Worm (Caenorhabditis elegans) whole organism, L3 larva: ENCODE results near the gene AH9.6.

Experiments
- R02D3.7 ChIP-seq: fragments of 150-350 bp; optimal IDR thresholded peaks from 2 replicates; lab custom pipeline; 2014; ENCODE audit warnings: missing biosample characterization, missing genetic modification characterization
- aly-2 ChIP-seq: fragments of 150-350 bp; optimal IDR thresholded peaks from 2 replicates; lab custom pipeline; 2014; ENCODE audit warnings: missing biosample characterization, missing genetic modification characterization
- ceh-16 ChIP-seq: sonication (generic microtip); optimal IDR thresholded peaks from 2 replicates; lab custom pipeline; 2017; ENCODE audit warnings: missing biosample characterization, missing genetic modification characterization
- ceh-28 ChIP-seq: fragments of 150-350 bp; optimal IDR thresholded peaks from 2 replicates; lab custom pipeline; 2014; ENCODE audit warnings: missing biosample characterization, missing genetic modification reagents, missing genetic modification characterization
- ceh-82 ChIP-seq: fragments of 150-350 bp; optimal IDR thresholded peaks from 2 replicates; lab custom pipeline; 2014; ENCODE audit warnings: missing biosample characterization, missing genetic modification characterization
- ceh-9 ChIP-seq: sonication (generic microtip); optimal IDR thresholded peaks from 2 replicates; lab custom pipeline; 2018; ENCODE audit warnings: missing biosample characterization, missing genetic modification characterization
- daf-12 ChIP-seq: fragments of 150-350 bp; optimal IDR thresholded peaks from 2 replicates; lab custom pipeline; 2014; ENCODE audit warnings: missing biosample characterization, missing genetic modification reagents, missing genetic modification characterization
- egl-27 ChIP-seq: sonication (generic microtip); optimal IDR thresholded peaks from 4 replicates; lab custom pipeline; 2017; ENCODE audit warnings: missing biosample characterization, missing genetic modification reagents, missing genetic modification characterization
- egl-5 ChIP-seq: fragments of 150-350 bp; optimal IDR thresholded peaks from 2 replicates; lab custom pipeline; 2017; ENCODE audit warnings: missing biosample characterization, missing genetic modification reagents, missing genetic modification characterization, inconsistent platforms
- elt-2 ChIP-seq: sonication (generic microtip); optimal IDR thresholded peaks from 2 replicates; lab custom pipeline; 2016; ENCODE audit warnings: missing genetic modification reagents, mild to moderate bottlenecking, missing genetic modification characterization, missing compliant biosample characterization
- elt-3 ChIP-seq, 3 experiments: fragments of 150-350 bp in 1 of 3; sonication (generic microtip) in 2 of 3; optimal IDR thresholded peaks; 2 replicates in 2 of 3; 4 replicates in 1 of 3; lab custom pipeline; 2014 to 2017; ENCODE audit warnings: missing biosample characterization in 3 of 3, missing genetic modification characterization in 3 of 3
- fkh-10 ChIP-seq: sonication (generic microtip); optimal IDR thresholded peaks from 2 replicates; lab custom pipeline; 2017; ENCODE audit warnings: missing biosample characterization, missing genetic modification reagents, missing genetic modification characterization
- fkh-2 ChIP-seq: fragments of 150-350 bp; optimal IDR thresholded peaks from 2 replicates; lab custom pipeline; 2014; ENCODE audit warnings: missing biosample characterization, missing genetic modification reagents, missing genetic modification characterization
- fos-1 ChIP-seq: fragments of 150-350 bp; optimal IDR thresholded peaks from 2 replicates; lab custom pipeline; 2014; ENCODE audit warnings: missing biosample characterization, missing genetic modification characterization
- hmg-11 ChIP-seq: sonication (generic microtip); optimal IDR thresholded peaks from 2 replicates; lab custom pipeline; 2016; ENCODE audit warnings: missing genetic modification characterization, missing compliant biosample characterization
- lin-15B ChIP-seq: fragments of 150-350 bp; optimal IDR thresholded peaks from 2 replicates; lab custom pipeline; 2014; ENCODE audit warnings: missing biosample characterization, missing genetic modification characterization
- lsy-12 ChIP-seq: sonication (generic microtip); optimal IDR thresholded peaks from 2 replicates; lab custom pipeline; 2016; ENCODE audit warnings: mild to moderate bottlenecking, missing genetic modification characterization, missing compliant biosample characterization
- mdl-1 ChIP-seq: fragments of 150-350 bp; optimal IDR thresholded peaks from 2 replicates; lab custom pipeline; 2014; ENCODE audit warnings: missing biosample characterization, missing genetic modification characterization
- nfya-1 ChIP-seq: sonication (generic microtip); optimal IDR thresholded peaks from 2 replicates; lab custom pipeline; 2017; ENCODE audit warnings: missing genetic modification characterization, mild to moderate bottlenecking, missing compliant biosample characterization, antibody characterized with exemption, moderate library complexity; ENCODE audit not compliant: insufficient read depth
- nhr-11 ChIP-seq: fragments of 150-350 bp; optimal IDR thresholded peaks from 2 replicates; lab custom pipeline; 2014; ENCODE audit warnings: missing biosample characterization, missing genetic modification characterization
- nhr-12 ChIP-seq: fragments of 150-350 bp; optimal IDR thresholded peaks from 2 replicates; lab custom pipeline; 2014; ENCODE audit warnings: missing biosample characterization, missing genetic modification characterization
- nhr-23 ChIP-seq: fragments of 150-350 bp; optimal IDR thresholded peaks from 2 replicates; lab custom pipeline; 2014; ENCODE audit warnings: missing biosample characterization, missing genetic modification reagents, missing genetic modification characterization
- nhr-237 ChIP-seq: fragments of 150-350 bp; optimal IDR thresholded peaks from 2 replicates; lab custom pipeline; 2014; ENCODE audit warnings: missing biosample characterization, missing genetic modification characterization
- nhr-25 ChIP-seq: sonication (generic microtip); optimal IDR thresholded peaks from 2 replicates; lab custom pipeline; 2017; ENCODE audit warnings: missing biosample characterization, missing genetic modification characterization
- nhr-28 ChIP-seq: fragments of 150-350 bp; optimal IDR thresholded peaks from 2 replicates; lab custom pipeline; 2014; ENCODE audit warnings: missing biosample characterization, missing genetic modification characterization
- nhr-43 ChIP-seq: sonication (generic microtip); optimal IDR thresholded peaks from 2 replicates; lab custom pipeline; 2016; ENCODE audit warnings: mild to moderate bottlenecking, missing genetic modification characterization, missing compliant biosample characterization; ENCODE audit not compliant: poor library complexity, severe bottlenecking
- pha-4 ChIP-seq: fragments of 150-350 bp; optimal IDR thresholded peaks from 2 replicates; lab custom pipeline; 2014; ENCODE audit warnings: missing biosample characterization, missing genetic modification reagents, missing genetic modification characterization
- pqm-1 ChIP-seq: fragments of 150-350 bp; optimal IDR thresholded peaks from 2 replicates; lab custom pipeline; 2017; ENCODE audit warnings: missing biosample characterization, missing genetic modification characterization, inconsistent platforms
- sea-2 ChIP-seq: fragments of 150-350 bp; sonication (generic microtip); optimal IDR thresholded peaks from 4 replicates; lab custom pipeline; 2014; ENCODE audit warnings: missing biosample characterization, missing genetic modification reagents, missing genetic modification characterization
- skn-1 ChIP-seq: fragments of 150-350 bp; optimal IDR thresholded peaks from 2 replicates; lab custom pipeline; 2014; ENCODE audit warnings: missing biosample characterization, missing genetic modification characterization
- snpc-4 ChIP-seq: fragments of 150-350 bp; optimal IDR thresholded peaks from 2 replicates; lab custom pipeline; 2014; ENCODE audit warnings: missing biosample characterization, missing genetic modification characterization
- tbx-2 ChIP-seq: sonication (generic microtip); optimal IDR thresholded peaks from 2 replicates; lab custom pipeline; 2016; ENCODE audit warnings: mild to moderate bottlenecking, missing genetic modification characterization, missing compliant biosample characterization
- unc-39 ChIP-seq: sonication (generic microtip); optimal IDR thresholded peaks from 4 replicates; lab custom pipeline; 2017; ENCODE audit warnings: missing biosample characterization, missing genetic modification characterization
- unc-62 ChIP-seq: fragments of 150-350 bp; sonication (generic microtip); optimal IDR thresholded peaks from 4 replicates; lab custom pipeline; 2014; ENCODE audit warnings: missing biosample characterization, missing genetic modification reagents, missing genetic modification characterization
- zag-1 ChIP-seq: fragments of 150-350 bp; optimal IDR thresholded peaks from 2 replicates; lab custom pipeline; 2014; ENCODE audit warnings: missing biosample characterization, missing genetic modification characterization
- ztf-4 ChIP-seq: fragments of 150-350 bp; optimal IDR thresholded peaks from 2 replicates; lab custom pipeline; 2014; ENCODE audit warnings: missing biosample characterization, missing genetic modification characterization

AH9.6 gene

DNA sequence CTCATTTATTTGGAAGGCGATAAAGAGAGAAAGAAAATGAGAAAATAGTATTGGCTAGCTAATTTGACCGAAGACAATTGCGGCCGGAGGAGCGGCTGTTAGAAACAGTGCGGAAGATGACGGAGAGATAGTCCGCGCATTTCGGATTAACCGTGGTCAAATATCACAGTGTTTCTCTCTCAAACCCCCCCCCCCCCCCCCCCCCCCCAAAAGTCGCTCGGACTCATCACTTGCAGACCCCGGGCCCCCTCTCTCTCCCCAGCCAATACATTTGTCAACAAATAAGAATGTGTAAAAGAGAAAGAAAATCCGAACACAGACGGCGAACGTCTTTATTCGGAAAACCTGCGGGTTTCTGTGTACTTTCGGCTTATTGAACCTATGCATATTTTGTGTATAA lies 33.9 kb upstream of the AH9.6 start:
- TF ChIP-seq nhr-28, result no peak
- TF ChIP-seq pqm-1, result no peak
- TF ChIP-seq nhr-43 (tag; lab: Kevin White, UChicago), result no peak
- TF ChIP-seq egl-27, result no peak
- TF ChIP-seq nhr-23 (tag; lab: Kevin White, UChicago), result no peak
- TF ChIP-seq hmg-11 (tag; lab: Kevin White, UChicago), result no peak
- no peak for TF ChIP-seq lsy-12 (tag; lab: Kevin White, UChicago)
- no peak for TF ChIP-seq nhr-11 (tag; lab: Kevin White, UChicago)
- TF ChIP-seq ceh-16 (tag; lab: Kevin White, UChicago), result no peak
- TF ChIP-seq ceh-82, result no peak
- TF ChIP-seq ceh-9 (tag; lab: Kevin White, UChicago), result no peak
- TF ChIP-seq fkh-10 (GFP tag; lab: Kevin White, UChicago), result no peak
- TF ChIP-seq, all 47 proteins: peak for 0

- TF ChIP-seq nhr-43 (tag; lab: Kevin White, UChicago), result no peak
Measured at ce11 chrX:2294198-2294800, 26.4 kb upstream of the AH9.6 start, which contains the start of gene T10H10.2. Gene T10H10.2, plus strand, starts transcription at chrX:2294750.

- no peak for TF ChIP-seq fos-1 (tag; lab: Kevin White, UChicago)
- no peak for TF ChIP-seq unc-39
- no peak for TF ChIP-seq ceh-28 (tag; lab: Kevin White, UChicago)
- no peak for TF ChIP-seq aly-2 (tag; lab: Kevin White, UChicago)
- peak; percentile 29 for TF ChIP-seq snpc-4 (tag; lab: Kevin White, UChicago)
- no peak for TF ChIP-seq daf-12 (tag; lab: Kevin White, UChicago)
- no peak for TF ChIP-seq nhr-12
- no peak for TF ChIP-seq ceh-9 (tag; lab: Kevin White, UChicago)
- no peak for TF ChIP-seq R02D3.7 (tag; lab: Kevin White, UChicago)
- TF ChIP-seq sea-2 (GFP tag; lab: Kevin White, UChicago), result no peak
- TF ChIP-seq zag-1 (tag; lab: Kevin White, UChicago), result no peak
- no peak for TF ChIP-seq lin-15B (tag; lab: Kevin White, UChicago)
- peak; percentile 81 for TF ChIP-seq egl-5 (tag; lab: Kevin White, UChicago)
- TF ChIP-seq hmg-11 (tag; lab: Kevin White, UChicago), result peak; percentile 42
- no peak for TF ChIP-seq fkh-2
- TF ChIP-seq pha-4 (tag; lab: Kevin White, UChicago), result peak; percentile 76
- TF ChIP-seq nhr-43 (tag; lab: Kevin White, UChicago), result no peak
- peak; percentile 11 for TF ChIP-seq skn-1 (tag; lab: Kevin White, UChicago)
- no peak for TF ChIP-seq unc-62 (GFP tag; lab: Kevin White, UChicago)
- peak; percentile 53 for TF ChIP-seq pqm-1
- no peak for TF ChIP-seq ztf-4 (tag; lab: Kevin White, UChicago)
- peak; percentile 50 for TF ChIP-seq nhr-25 (tag; lab: Kevin White, UChicago)
- TF ChIP-seq egl-27, result peak; percentile 2
- TF ChIP-seq nhr-28, result no peak
- TF ChIP-seq nhr-23 (tag; lab: Kevin White, UChicago), result peak; percentile 34
- peak; percentile 20 for TF ChIP-seq nfya-1 (tag; lab: Kevin White, UChicago)
- no peak for TF ChIP-seq elt-3 (tag; optimal IDR thresholded peaks at IDR 0.05; lab: Kevin White, UChicago)
- TF ChIP-seq mdl-1 (tag; lab: Kevin White, UChicago), result no peak
- peak; percentile 74 for TF ChIP-seq elt-2
- TF ChIP-seq ceh-16 (tag; lab: Kevin White, UChicago), result no peak
- TF ChIP-seq, all 47 proteins: peak for 11
Measured at ce11 chrX:2287977-2288387, 20.0 kb upstream of the AH9.6 start.

DNA sequence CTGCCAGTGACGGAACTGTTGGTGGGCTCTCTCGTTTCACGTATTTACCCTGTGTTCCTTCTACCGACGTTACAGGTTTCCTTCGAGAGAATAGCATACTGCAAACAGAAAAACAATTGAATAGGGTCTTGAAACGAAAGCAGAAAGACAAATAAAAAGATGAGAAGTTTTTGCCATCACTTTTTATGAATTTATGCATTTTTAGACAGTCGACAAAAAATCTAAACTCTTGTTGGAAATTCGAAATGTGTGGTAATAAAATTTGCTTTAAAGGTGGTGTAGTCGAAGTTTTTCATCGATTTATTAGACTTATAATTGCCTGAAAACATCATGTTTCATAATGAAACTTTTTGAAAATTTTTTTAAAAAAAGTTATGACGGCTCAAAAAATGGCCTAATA lies 19.2 kb upstream of the AH9.6 start, which contains the start of gene sav-1:
Gene sav-1, minus strand, starts transcription at position 101 of the 400 bp plus-strand sequence.
- no peak for TF ChIP-seq fkh-10 (GFP tag; lab: Kevin White, UChicago)
- TF ChIP-seq nhr-25 (tag; lab: Kevin White, UChicago), result no peak
- TF ChIP-seq nhr-237, result no peak
- TF ChIP-seq tbx-2 (tag; lab: Kevin White, UChicago), result no peak
